Worm (Caenorhabditis elegans) whole organism, late embryonic: Measurements from ENCODE around the gene daf-18.
A peak's percentile ranks its signal among the peaks of the same experiment; 100 is the strongest.

ENCODE experiments used
- F13H6.1 ChIP-seq: sonication (generic microtip); optimal IDR thresholded peaks from 2 replicates; lab custom pipeline; 2016; ENCODE audit warnings: missing genetic modification characterization, missing compliant biosample characterization
- K02D7.2 ChIP-seq: sonication (generic microtip); optimal IDR thresholded peaks from 2 replicates; lab custom pipeline; 2017; ENCODE audit warnings: mild to moderate bottlenecking, missing genetic modification characterization, missing compliant biosample characterization
- ama-1 ChIP-seq: fragments of 150-350 bp; optimal IDR thresholded peaks from 2 replicates; lab custom pipeline; 2014
- ceh-14 ChIP-seq: sonication (generic microtip); optimal IDR thresholded peaks from 2 replicates; lab custom pipeline; 2016; ENCODE audit warnings: missing genotype, missing genetic modification characterization, missing compliant biosample characterization
- ceh-18 ChIP-seq: sonication (generic microtip); optimal IDR thresholded peaks from 2 replicates; lab custom pipeline; 2016; ENCODE audit warnings: missing genetic modification characterization, missing compliant biosample characterization
- ceh-19 ChIP-seq: fragments of 200-800 bp; sonication (Bioruptor generic); optimal IDR thresholded peaks from 2 replicates; lab custom pipeline; 2018; ENCODE audit warnings: mild to moderate bottlenecking, missing genetic modification characterization, missing compliant biosample characterization
- ceh-2 ChIP-seq: sonication (generic microtip); optimal IDR thresholded peaks from 2 replicates; lab custom pipeline; 2016; ENCODE audit warnings: missing genotype, missing genetic modification characterization, missing compliant biosample characterization
- ceh-22 ChIP-seq: sonication (generic microtip); optimal IDR thresholded peaks from 2 replicates; lab custom pipeline; 2017; ENCODE audit warnings: missing biosample characterization, missing genetic modification characterization
- ceh-31 ChIP-seq: sonication (generic microtip); optimal IDR thresholded peaks from 2 replicates; lab custom pipeline; 2016; ENCODE audit warnings: missing genetic modification characterization, missing compliant biosample characterization
- ceh-45 ChIP-seq: fragments of 200-800 bp; sonication (Bioruptor generic); IDR thresholded peaks from 2 replicates; pipeline ENCODE4 v1.3.6; 2022; ENCODE audit warnings: missing genetic modification reagents, missing genetic modification characterization, missing compliant biosample characterization
- ceh-48 ChIP-seq: sonication (generic microtip); optimal IDR thresholded peaks from 2 replicates; lab custom pipeline; 2016; ENCODE audit warnings: missing genetic modification characterization, inconsistent platforms, missing compliant biosample characterization
- ceh-9 ChIP-seq: sonication (generic microtip); optimal IDR thresholded peaks from 2 replicates; lab custom pipeline; 2016; ENCODE audit warnings: mild to moderate bottlenecking, missing genetic modification characterization, inconsistent platforms, missing compliant biosample characterization
- che-1 ChIP-seq: sonication (generic microtip); optimal IDR thresholded peaks from 2 replicates; lab custom pipeline; 2016; ENCODE audit warnings: mild to moderate bottlenecking, missing genetic modification characterization, missing compliant biosample characterization
- dve-1 ChIP-seq: sonication (generic microtip); optimal IDR thresholded peaks from 2 replicates; lab custom pipeline; 2017; ENCODE audit warnings: antibody characterized with exemption, mild to moderate bottlenecking, missing genetic modification characterization, missing compliant biosample characterization
- elt-2 ChIP-seq: sonication (generic microtip); optimal IDR thresholded peaks from 2 replicates; lab custom pipeline; 2016; ENCODE audit warnings: missing genetic modification reagents, missing genetic modification characterization, missing compliant biosample characterization
- elt-4 ChIP-seq: sonication (generic microtip); optimal IDR thresholded peaks from 2 replicates; lab custom pipeline; 2016; ENCODE audit warnings: missing genetic modification characterization, missing compliant biosample characterization
- ets-4 ChIP-seq: sonication (generic microtip); optimal IDR thresholded peaks from 2 replicates; lab custom pipeline; 2016; ENCODE audit warnings: missing genetic modification characterization, missing compliant biosample characterization
- gmeb-2 ChIP-seq: sonication (generic microtip); optimal IDR thresholded peaks from 2 replicates; lab custom pipeline; 2016; ENCODE audit warnings: missing genetic modification characterization, inconsistent platforms, missing compliant biosample characterization
- hlh-15 ChIP-seq: sonication (generic microtip); optimal IDR thresholded peaks from 2 replicates; lab custom pipeline; 2016; ENCODE audit warnings: missing genetic modification characterization, missing compliant biosample characterization
- hlh-30 ChIP-seq: sonication (generic microtip); optimal IDR thresholded peaks from 2 replicates; lab custom pipeline; 2017; ENCODE audit warnings: antibody characterized with exemption, missing genetic modification characterization, missing compliant biosample characterization; ENCODE audit not compliant: insufficient read depth
- hlh-8 ChIP-seq: sonication (generic microtip); optimal IDR thresholded peaks from 2 replicates; lab custom pipeline; 2016; ENCODE audit warnings: missing genotype, missing genetic modification characterization, missing compliant biosample characterization
- nfya-1 ChIP-seq: sonication (generic microtip); optimal IDR thresholded peaks from 2 replicates; lab custom pipeline; 2017; ENCODE audit warnings: missing genetic modification characterization, mild to moderate bottlenecking, missing compliant biosample characterization, antibody characterized with exemption, moderate library complexity
- nhr-232 ChIP-seq: sonication (generic microtip); optimal IDR thresholded peaks from 2 replicates; lab custom pipeline; 2016; ENCODE audit warnings: missing genetic modification characterization, missing compliant biosample characterization
- odd-2 ChIP-seq: sonication (generic microtip); optimal IDR thresholded peaks from 2 replicates; lab custom pipeline; 2017; ENCODE audit warnings: antibody characterized with exemption, mild to moderate bottlenecking, missing genetic modification characterization, missing compliant biosample characterization
- pax-1 ChIP-seq: fragments of 150-350 bp; optimal IDR thresholded peaks from 2 replicates; lab custom pipeline; 2014; ENCODE audit warnings: missing biosample characterization, missing genetic modification characterization
- pha-2 ChIP-seq: sonication (generic microtip); optimal IDR thresholded peaks from 2 replicates; lab custom pipeline; 2017; ENCODE audit warnings: mild to moderate bottlenecking, missing genetic modification characterization, missing compliant biosample characterization
- pha-4 ChIP-seq: fragments of 150-350 bp; optimal IDR thresholded peaks from 2 replicates; lab custom pipeline; 2018; ENCODE audit warnings: missing biosample characterization, missing genetic modification reagents, missing genetic modification characterization
- pros-1 ChIP-seq: fragments of 150-350 bp; optimal IDR thresholded peaks from 2 replicates; lab custom pipeline; 2014; ENCODE audit warnings: missing biosample characterization, missing genetic modification reagents, missing genetic modification characterization
- ref-2 ChIP-seq: sonication (generic microtip); optimal IDR thresholded peaks from 2 replicates; lab custom pipeline; 2016; ENCODE audit warnings: missing genetic modification characterization, missing compliant biosample characterization
- rnt-1 ChIP-seq: sonication (generic microtip); optimal IDR thresholded peaks from 2 replicates; lab custom pipeline; 2016; ENCODE audit warnings: missing genetic modification characterization, missing compliant biosample characterization
- sdc-2 ChIP-seq: sonication (generic microtip); optimal IDR thresholded peaks from 2 replicates; lab custom pipeline; 2016; ENCODE audit warnings: missing genotype, missing genetic modification characterization, missing compliant biosample characterization
- syd-9 ChIP-seq: sonication (generic microtip); optimal IDR thresholded peaks from 2 replicates; lab custom pipeline; 2016; ENCODE audit warnings: mild to moderate bottlenecking, missing genetic modification characterization, moderate library complexity, missing compliant biosample characterization
- tbx-2 ChIP-seq: sonication (generic microtip); optimal IDR thresholded peaks from 2 replicates; lab custom pipeline; 2016; ENCODE audit warnings: missing genetic modification characterization, missing compliant biosample characterization
- ttx-3 ChIP-seq: sonication (generic microtip); optimal IDR thresholded peaks from 2 replicates; lab custom pipeline; 2016; ENCODE audit warnings: missing genetic modification reagents, missing genetic modification characterization, missing compliant biosample characterization
- unc-3 ChIP-seq, 2 experiments: fragments of 200-800 bp in 1 of 2; sonication (Bioruptor generic) in 1 of 2; sonication (generic microtip) in 1 of 2; conservative IDR thresholded peaks in 1 of 2; optimal IDR thresholded peaks in 1 of 2; 2 replicates each; pipeline versions ENCODE4 v1.3.6 to Lab custom; 2016 to 2022; ENCODE audit warnings: missing compliant biosample characterization in 2 of 2, missing genetic modification characterization in 2 of 2, missing genetic modification reagents in 1 of 2
- unc-42 ChIP-seq: sonication (generic microtip); optimal IDR thresholded peaks from 2 replicates; lab custom pipeline; 2016; ENCODE audit warnings: missing genotype, missing genetic modification characterization, missing compliant biosample characterization
- unc-55 ChIP-seq: sonication (generic microtip); optimal IDR thresholded peaks from 2 replicates; lab custom pipeline; 2017; ENCODE audit warnings: missing biosample characterization, missing genetic modification reagents, missing genetic modification characterization
- unc-86 ChIP-seq: sonication (generic microtip); optimal IDR thresholded peaks from 2 replicates; lab custom pipeline; 2016; ENCODE audit warnings: missing genetic modification characterization, missing compliant biosample characterization
- zip-5 ChIP-seq: sonication (generic microtip); optimal IDR thresholded peaks from 2 replicates; lab custom pipeline; 2016; ENCODE audit warnings: missing genetic modification characterization, missing compliant biosample characterization

The daf-18 gene

DNA sequence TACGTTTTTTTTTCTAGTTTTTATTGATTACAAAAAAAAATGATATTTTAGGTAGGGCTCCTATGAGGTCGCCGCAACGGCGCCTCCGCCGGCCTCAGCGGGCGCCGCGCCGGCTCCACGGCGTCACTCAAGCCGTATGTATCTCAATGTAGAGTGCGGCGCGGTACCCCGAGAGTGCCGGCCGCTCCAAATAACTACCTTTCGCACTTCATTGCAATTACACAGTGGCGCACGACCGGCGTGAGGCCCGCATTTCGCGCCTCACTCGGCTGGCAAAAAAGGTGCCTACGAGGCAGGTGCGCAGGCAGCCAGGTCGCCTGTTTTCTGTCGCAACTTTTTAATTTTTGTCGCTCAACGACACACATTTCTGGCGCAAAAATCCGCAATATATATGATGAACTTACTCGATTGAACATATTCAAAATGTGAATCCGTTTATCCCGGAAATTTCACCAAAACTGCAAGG, 35.7 kb upstream of the daf-18 start, which contains the start of gene M04G7.2:
Gene M04G7.2 (minus strand): TSS at position 416 of the 466 bp plus-strand sequence.
- TF ChIP-seq sdc-2 (tag; lab: Kevin White, UChicago) (no peak), ets-4 (tag; lab: Kevin White, UChicago) (no peak), hlh-8 (tag; lab: Kevin White, UChicago) (no peak), rnt-1 (tag; lab: Kevin White, UChicago) (no peak), pha-2 (no peak), ceh-9 (tag; lab: Kevin White, UChicago) (no peak), F13H6.1 (tag; lab: Kevin White, UChicago) (no peak), ttx-3 (tag; lab: Kevin White, UChicago) (no peak), ceh-14 (no peak), unc-3 (GFP tag; conservative IDR thresholded peaks at IDR 0.05; lab: Robert Waterston, UW) (no peak), unc-3 (tag; optimal IDR thresholded peaks at IDR 0.05; lab: Kevin White, UChicago) (no peak), ama-1 (lab: Kevin White, UChicago) (no peak), ceh-18 (tag; lab: Kevin White, UChicago) (no peak), ceh-45 (GFP tag; lab: Robert Waterston, UW) (no peak), pha-4 (no peak)

DNA sequence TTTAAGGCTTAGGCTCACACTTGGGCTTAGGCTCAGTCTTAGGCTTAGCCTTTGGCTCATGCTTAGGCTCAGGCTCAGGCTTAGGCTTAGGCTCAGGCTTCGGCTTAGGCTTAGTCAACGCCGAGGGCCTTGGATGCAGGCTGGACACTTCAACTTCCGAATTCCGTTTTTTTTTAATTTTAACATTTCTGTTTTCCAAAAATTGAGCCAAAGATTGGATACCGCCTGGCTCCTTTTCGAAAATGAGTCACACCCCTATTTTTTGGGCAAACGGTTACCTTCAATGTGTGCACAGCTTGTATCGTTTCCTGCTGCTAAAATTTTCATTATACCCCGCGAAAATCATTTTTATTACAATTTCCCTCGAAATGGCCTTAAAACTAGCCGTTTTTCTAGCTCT, 30.5 kb upstream of the daf-18 start, which contains the start of gene M04G7.1:
Gene M04G7.1 (plus strand): TSS at position 301 of the 400 bp plus-strand sequence.
- no peak for TF ChIP-seq ceh-22 (tag; lab: Kevin White, UChicago)
- TF ChIP-seq pros-1 (tag; lab: Kevin White, UChicago) = no peak
- no peak for TF ChIP-seq K02D7.2 (tag; lab: Kevin White, UChicago)
- no peak for TF ChIP-seq syd-9 (tag; lab: Kevin White, UChicago)
- no peak for TF ChIP-seq rnt-1 (tag; lab: Kevin White, UChicago)

DNA sequence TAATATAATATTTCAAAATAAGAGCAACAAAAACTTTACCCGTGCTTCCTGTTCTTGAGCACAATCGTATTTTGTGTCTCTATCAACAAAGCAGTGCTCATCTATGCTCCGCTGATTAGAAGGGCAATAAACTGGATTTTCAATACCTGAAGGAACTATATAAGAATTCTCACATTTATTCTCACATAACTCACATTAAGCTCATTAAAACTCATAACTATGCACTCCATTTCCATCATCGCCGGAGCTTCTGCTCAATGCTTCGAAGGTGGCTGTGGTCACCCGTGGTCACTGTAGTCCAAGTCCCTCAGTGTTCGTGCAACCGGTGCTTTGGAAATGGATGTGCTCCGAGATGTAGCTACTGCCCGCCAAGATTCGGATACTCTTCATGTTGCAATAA, 29.8 kb upstream of the daf-18 start, which contains the start of the genes Y66H1A.8 and M04G7.5:
Gene Y66H1A.8 (minus strand): TSS at position 101 of the 400 bp plus-strand sequence.
Gene M04G7.5 (plus strand): TSS at position 258 of the 400 bp plus-strand sequence.
- TF ChIP-seq elt-4 (tag; lab: Kevin White, UChicago) = no peak
- TF ChIP-seq ets-4 (tag; lab: Kevin White, UChicago) = no peak
- TF ChIP-seq, all 69 proteins: peak for 0

DNA sequence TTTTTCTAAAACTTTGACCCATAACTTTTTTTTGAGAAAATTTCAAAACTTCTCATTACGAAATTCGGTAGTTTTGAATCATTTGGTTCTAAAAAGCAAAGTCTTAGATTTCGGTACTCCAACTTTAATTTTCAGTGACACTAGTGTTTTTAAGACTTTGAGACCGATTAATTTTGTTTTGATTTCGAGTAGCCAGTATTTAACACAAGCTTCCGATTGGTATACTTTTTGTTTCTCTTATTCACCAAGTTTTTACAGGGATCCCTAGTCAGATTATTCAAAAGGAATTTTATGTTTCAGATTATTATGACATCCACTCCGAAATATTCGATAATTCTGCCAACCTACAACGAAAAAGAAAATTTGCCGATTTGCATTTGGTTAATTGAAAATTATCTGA, 20.4 kb upstream of the daf-18 start, which contains the start of gene dpm-1:
Gene dpm-1 (plus strand): TSS at position 301 of the 400 bp plus-strand sequence.
- no peak for TF ChIP-seq ama-1 (lab: Kevin White, UChicago)
- no peak for TF ChIP-seq ceh-14

DNA sequence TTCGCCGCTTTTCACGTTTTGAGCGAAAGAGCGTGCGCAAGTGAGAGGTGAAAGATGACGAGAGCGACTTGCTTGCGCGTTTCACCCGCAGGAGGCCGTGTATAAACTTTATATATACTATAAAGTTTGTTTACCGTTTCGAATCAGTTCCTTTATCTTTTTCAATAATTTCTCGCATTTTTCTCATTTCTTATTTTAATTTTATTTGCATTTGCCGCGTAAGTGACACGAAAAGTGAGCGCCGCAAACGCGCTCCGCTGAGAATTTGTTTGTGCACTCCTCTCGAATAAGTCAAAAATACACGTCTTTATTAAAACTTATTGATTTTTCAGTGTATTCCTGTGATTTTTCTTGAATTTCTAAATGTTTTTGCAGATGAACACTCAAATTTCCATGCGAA, 18.6 kb upstream of the daf-18 start, which contains the start of gene mrpl-55:
Gene mrpl-55 (plus strand): TSS at position 364 of the 400 bp plus-strand sequence.
- TF ChIP-seq pax-1 (tag; lab: Kevin White, UChicago) (peak; percentile 31), gmeb-2 (no peak), nfya-1 (tag; lab: Kevin White, UChicago) (peak; percentile 49), tbx-2 (tag; lab: Kevin White, UChicago) (peak; percentile 68), ceh-2 (tag; lab: Kevin White, UChicago) (peak; percentile 28), elt-4 (tag; lab: Kevin White, UChicago) (no peak), ceh-19 (GFP tag; lab: Kevin White, UChicago) (no peak), ref-2 (tag; lab: Kevin White, UChicago) (peak; percentile 31), ceh-48 (tag; lab: Kevin White, UChicago) (peak; percentile 75), nhr-232 (tag; lab: Kevin White, UChicago) (no peak), hlh-15 (tag; lab: Kevin White, UChicago) (no peak), K02D7.2 (tag; lab: Kevin White, UChicago) (no peak), ceh-45 (GFP tag; lab: Robert Waterston, UW) (no peak), unc-86 (peak; percentile 42), hlh-30 (tag; lab: Kevin White, UChicago) (no peak), unc-55 (GFP tag; lab: Kevin White, UChicago) (peak; percentile 32), zip-5 (tag; lab: Kevin White, UChicago) (no peak), ceh-31 (peak; percentile 71), elt-2 (tag; lab: Kevin White, UChicago) (peak; percentile 54), ceh-18 (tag; lab: Kevin White, UChicago) (peak; percentile 52), ets-4 (tag; lab: Kevin White, UChicago) (peak; percentile 17), unc-42 (peak; percentile 71), odd-2 (tag; lab: Kevin White, UChicago) (no peak), che-1 (tag; lab: Kevin White, UChicago) (peak; percentile 14), dve-1 (tag; lab: Kevin White, UChicago) (peak; percentile 58), ceh-14 (peak; percentile 23)
